Fruit fly (Drosophila melanogaster) whole organism, embryonic: ENCODE results near the gene CG43245.

ENCODE experiments used
- Ada2b ChIP-seq: fragments of 200-800 bp; sonication (Bioruptor generic); IDR thresholded peaks from 2 replicates; pipeline ENCODE4 v1.3.6; 2022; ENCODE audit warnings: missing biosample characterization, missing genetic modification characterization
- Asciz ChIP-seq: fragments of 200-800 bp; sonication (Bioruptor generic); optimal IDR thresholded peaks from 2 replicates; lab custom pipeline; 2017; ENCODE audit warnings: missing biosample characterization, mild to moderate bottlenecking, missing genetic modification characterization, missing genetic modification reagents
- Awh ChIP-seq: fragments of 200-800 bp; sonication (Bioruptor generic); IDR thresholded peaks from 2 replicates; pipeline ENCODE4, ENCODE4 v1.3.6; 2022; ENCODE audit warnings: missing biosample characterization, missing genetic modification characterization
- Bdp1 ChIP-seq: fragments of 200-800 bp; sonication (Bioruptor generic); optimal IDR thresholded peaks from 3 replicates; lab custom pipeline; 2016; ENCODE audit warnings: missing biosample characterization, missing genetic modification characterization
- CG11398 ChIP-seq: fragments of 200-800 bp; sonication (Bioruptor generic); optimal IDR thresholded peaks from 2 replicates; lab custom pipeline; 2016; ENCODE audit warnings: missing biosample characterization, missing genetic modification characterization
- CG11695 ChIP-seq: fragments of 200-800 bp; sonication (Bioruptor generic); IDR thresholded peaks from 3 replicates; pipeline ENCODE4 v1.3.6; 2022; ENCODE audit warnings: missing biosample characterization, missing genetic modification characterization
- CG11696 ChIP-seq: fragments of 200-800 bp; sonication (Bioruptor generic); IDR thresholded peaks from 2 replicates; pipeline ENCODE4 v1.3.6; 2022; ENCODE audit warnings: missing biosample characterization, missing genetic modification characterization
- CG12219 ChIP-seq: fragments of 200-800 bp; sonication (Bioruptor generic); optimal IDR thresholded peaks from 3 replicates; lab custom pipeline; 2018; ENCODE audit warnings: missing biosample characterization, mild to moderate bottlenecking, missing genetic modification characterization
- CG15269 ChIP-seq: fragments of 200-800 bp; sonication (Bioruptor generic); optimal IDR thresholded peaks from 2 replicates; lab custom pipeline; 2018; ENCODE audit warnings: missing biosample characterization, mild to moderate bottlenecking, missing genetic modification characterization, moderate library complexity
- CG2116 ChIP-seq: fragments of 200-800 bp; sonication (Bioruptor generic); optimal IDR thresholded peaks from 3 replicates; lab custom pipeline; 2018; ENCODE audit warnings: missing biosample characterization, mild to moderate bottlenecking, missing genetic modification characterization
- CG2712 ChIP-seq: fragments of 200-800 bp; optimal IDR thresholded peaks from 3 replicates; lab custom pipeline; 2019; ENCODE audit warnings: missing biosample characterization, mild to moderate bottlenecking, missing genetic modification characterization, moderate library complexity
- CG5180 ChIP-seq: fragments of 200-800 bp; sonication (Bioruptor generic); optimal IDR thresholded peaks from 3 replicates; lab custom pipeline; 2017; ENCODE audit warnings: missing biosample characterization, missing genetic modification characterization, mild to moderate bottlenecking, moderate library complexity, missing genetic modification reagents
- CG5245 ChIP-seq: fragments of 200-800 bp; sonication (Bioruptor generic); optimal IDR thresholded peaks from 3 replicates; lab custom pipeline; 2016; ENCODE audit warnings: missing biosample characterization, missing genetic modification characterization
- CG6654 ChIP-seq: fragments of 200-800 bp; sonication (Bioruptor generic); optimal IDR thresholded peaks from 2 replicates; lab custom pipeline; 2017; ENCODE audit warnings: missing biosample characterization, mild to moderate bottlenecking, missing genetic modification characterization
- CG6791 ChIP-seq: fragments of 200-800 bp; sonication (Bioruptor generic); IDR thresholded peaks from 3 replicates; pipeline ENCODE4 v1.3.6; 2022; ENCODE audit warnings: missing biosample characterization, missing genetic modification characterization; ENCODE audit not compliant: partially characterized antibody
- CG6813 ChIP-seq: fragments of 200-800 bp; sonication (Bioruptor generic); optimal IDR thresholded peaks from 2 replicates; lab custom pipeline; 2017; ENCODE audit warnings: missing biosample characterization, missing genetic modification characterization, mild to moderate bottlenecking, moderate library complexity, missing genetic modification reagents
- CG7987 ChIP-seq: fragments of 200-800 bp; sonication (Bioruptor generic); optimal IDR thresholded peaks from 2 replicates; lab custom pipeline; 2018; ENCODE audit warnings: missing biosample characterization, mild to moderate bottlenecking, missing genetic modification characterization, moderate library complexity
- D19A ChIP-seq: fragments of 200-800 bp; optimal IDR thresholded peaks from 3 replicates; lab custom pipeline; 2019; ENCODE audit warnings: missing biosample characterization, mild to moderate bottlenecking, missing genetic modification characterization, moderate library complexity
- Eip74EF ChIP-seq, 2 experiments: fragments of 200-800 bp in 1 of 2; fragments of >200 bp in 1 of 2; sonication (Bioruptor generic) in 1 of 2; optimal IDR thresholded peaks; 2 replicates each; lab custom pipeline; 2017 to 2019; ENCODE audit warnings: missing biosample characterization in 2 of 2, missing genetic modification characterization in 2 of 2, mild to moderate bottlenecking in 1 of 2, moderate library complexity in 1 of 2
- Gsc ChIP-seq: fragments of 200-800 bp; sonication (Bioruptor generic); IDR thresholded peaks from 2 replicates; pipeline ENCODE4 v1.3.6; 2022; ENCODE audit warnings: missing biosample characterization, missing genetic modification characterization
- H15 ChIP-seq: fragments of 200-800 bp; sonication (Bioruptor generic); IDR thresholded peaks from 3 replicates; pipeline ENCODE4 v1.3.6; 2022; ENCODE audit warnings: missing biosample characterization, missing genetic modification characterization
- HHEX ChIP-seq: fragments of 200-800 bp; sonication (Bioruptor generic); optimal IDR thresholded peaks from 3 replicates; lab custom pipeline; 2017; ENCODE audit warnings: missing biosample characterization, mild to moderate bottlenecking, missing genetic modification characterization, missing genetic modification reagents
- Hey ChIP-seq: fragments of 200-800 bp; sonication (Bioruptor generic); optimal IDR thresholded peaks from 3 replicates; lab custom pipeline; 2018; ENCODE audit warnings: missing biosample characterization, mild to moderate bottlenecking, missing genetic modification characterization
- NfI ChIP-seq: fragments of 200-800 bp; sonication (Bioruptor generic); optimal IDR thresholded peaks from 3 replicates; lab custom pipeline; 2018; ENCODE audit warnings: missing biosample characterization, mild to moderate bottlenecking, missing genetic modification characterization, moderate library complexity
- PHDP ChIP-seq: fragments of 200-800 bp; sonication (Bioruptor generic); optimal IDR thresholded peaks from 3 replicates; lab custom pipeline; 2018; ENCODE audit warnings: missing biosample characterization, mild to moderate bottlenecking, missing genetic modification characterization, moderate library complexity
- Side ChIP-seq: fragments of 200-800 bp; sonication (Bioruptor generic); optimal IDR thresholded peaks from 2 replicates; lab custom pipeline; 2016; ENCODE audit warnings: missing biosample characterization, missing genetic modification characterization
- Spps ChIP-seq: fragments of 200-800 bp; sonication (Bioruptor generic); optimal IDR thresholded peaks from 2 replicates; lab custom pipeline; 2018; ENCODE audit warnings: missing biosample characterization, mild to moderate bottlenecking, missing genetic modification characterization
- Sry-β ChIP-seq: fragments of 200-800 bp; sonication (Bioruptor generic); optimal IDR thresholded peaks from 2 replicates; lab custom pipeline; 2018; ENCODE audit warnings: missing biosample characterization, mild to moderate bottlenecking, missing genetic modification characterization, moderate library complexity
- abd-A ChIP-seq: fragments of 200-800 bp; sonication (Bioruptor generic); optimal IDR thresholded peaks from 3 replicates; lab custom pipeline; 2019; ENCODE audit warnings: missing biosample characterization, mild to moderate bottlenecking, missing genetic modification characterization, moderate library complexity
- ap ChIP-seq: fragments of 200-800 bp; sonication (Bioruptor generic); IDR thresholded peaks from 2 replicates; pipeline ENCODE4 v1.3.6; 2022; ENCODE audit warnings: missing biosample characterization, missing genetic modification characterization
- bowl ChIP-seq: fragments of 200-800 bp; sonication (Bioruptor generic); IDR thresholded peaks from 2 replicates; pipeline ENCODE4 v1.3.6; 2022; ENCODE audit warnings: missing biosample characterization, missing genetic modification characterization
- bsh ChIP-seq, 2 experiments: fragments of 200-800 bp; sonication (Bioruptor generic); optimal IDR thresholded peaks; 2 replicates each; lab custom pipeline; 2017 to 2018; ENCODE audit warnings: mild to moderate bottlenecking in 2 of 2, missing biosample characterization in 2 of 2, missing genetic modification characterization in 2 of 2, moderate library complexity in 1 of 2
- cg ChIP-seq: fragments of 200-800 bp; sonication (Bioruptor generic); optimal IDR thresholded peaks from 3 replicates; lab custom pipeline; 2019; ENCODE audit warnings: missing biosample characterization, mild to moderate bottlenecking, missing genetic modification characterization, moderate library complexity
- da ChIP-seq: fragments of 200-800 bp; sonication (Bioruptor generic); optimal IDR thresholded peaks from 2 replicates; lab custom pipeline; 2016; ENCODE audit warnings: missing biosample characterization, missing genetic modification characterization
- ems ChIP-seq: fragments of 200-800 bp; sonication (Bioruptor generic); optimal IDR thresholded peaks from 3 replicates; lab custom pipeline; 2016; ENCODE audit warnings: missing biosample characterization, missing genetic modification characterization
- en ChIP-seq: fragments of 200-800 bp; sonication (Bioruptor generic); optimal IDR thresholded peaks from 2 replicates; lab custom pipeline; 2016; ENCODE audit warnings: missing biosample characterization, missing genetic modification characterization
- fd64A ChIP-seq: fragments of 200-800 bp; sonication (Bioruptor generic); optimal IDR thresholded peaks from 3 replicates; lab custom pipeline; 2018; ENCODE audit warnings: missing biosample characterization, mild to moderate bottlenecking, missing genetic modification characterization
- hb ChIP-seq: fragments of 200-800 bp; sonication (Bioruptor generic); IDR thresholded peaks from 3 replicates; pipeline ENCODE4 v1.3.6; 2022; ENCODE audit warnings: missing biosample characterization, missing genetic modification characterization; ENCODE audit not compliant: partially characterized antibody
- hkb ChIP-seq, 2 experiments: fragments of 200-800 bp in 1 of 2; fragments of >200 bp in 1 of 2; sonication (Bioruptor generic) in 1 of 2; IDR thresholded peaks in 1 of 2; optimal IDR thresholded peaks in 1 of 2; 2 replicates each; pipeline versions ENCODE4 v1.3.6 to Lab custom; 2017 to 2022; ENCODE audit warnings: missing biosample characterization in 1 of 2, missing genetic modification characterization in 1 of 2
- kah ChIP-seq: fragments of 200-800 bp; sonication (Bioruptor generic); optimal IDR thresholded peaks from 2 replicates; lab custom pipeline; 2018; ENCODE audit warnings: missing biosample characterization, mild to moderate bottlenecking, missing genetic modification characterization
- kni ChIP-seq: fragments of 200-800 bp; sonication (Bioruptor generic); optimal IDR thresholded peaks from 3 replicates; lab custom pipeline; 2017; ENCODE audit warnings: mild to moderate bottlenecking, missing biosample characterization, missing genetic modification reagents, missing genetic modification characterization
- nmo ChIP-seq: fragments of 200-800 bp; sonication (Bioruptor generic); optimal IDR thresholded peaks from 2 replicates; lab custom pipeline; 2018; ENCODE audit warnings: missing biosample characterization, mild to moderate bottlenecking, missing genetic modification characterization, moderate library complexity
- odd ChIP-seq: fragments of 200-800 bp; sonication (Bioruptor generic); optimal IDR thresholded peaks from 2 replicates; lab custom pipeline; 2017; ENCODE audit warnings: missing biosample characterization, mild to moderate bottlenecking, missing genetic modification characterization
- onecut ChIP-seq: fragments of 200-800 bp; sonication (Bioruptor generic); IDR thresholded peaks from 2 replicates; pipeline ENCODE4 v1.3.6; 2022; ENCODE audit warnings: missing biosample characterization, missing genetic modification characterization
- otp ChIP-seq: fragments of 200-800 bp; sonication (Bioruptor generic); IDR thresholded peaks from 3 replicates; pipeline ENCODE4, ENCODE4 v1.3.6; 2022; ENCODE audit warnings: missing biosample characterization, missing genetic modification characterization
- phol ChIP-seq: fragments of 200-800 bp; sonication (Bioruptor generic); optimal IDR thresholded peaks from 3 replicates; lab custom pipeline; 2018; ENCODE audit warnings: missing biosample characterization, mild to moderate bottlenecking, missing genetic modification characterization, moderate library complexity
- sens-2 ChIP-seq: fragments of 200-800 bp; sonication (Bioruptor generic); IDR thresholded peaks from 2 replicates; pipeline ENCODE4 v1.3.6; 2022; ENCODE audit warnings: missing biosample characterization, missing genetic modification characterization
- sr ChIP-seq: fragments of 200-800 bp; sonication (Bioruptor generic); IDR thresholded peaks from 3 replicates; pipeline ENCODE4 v1.3.6; 2022; ENCODE audit warnings: missing biosample characterization, missing genetic modification characterization
- tgo ChIP-seq: fragments of 200-800 bp; sonication (Bioruptor generic); IDR thresholded peaks from 3 replicates; pipeline ENCODE4 v1.3.6; 2022; ENCODE audit warnings: missing biosample characterization, missing genetic modification characterization

CG43245 gene

DNA sequence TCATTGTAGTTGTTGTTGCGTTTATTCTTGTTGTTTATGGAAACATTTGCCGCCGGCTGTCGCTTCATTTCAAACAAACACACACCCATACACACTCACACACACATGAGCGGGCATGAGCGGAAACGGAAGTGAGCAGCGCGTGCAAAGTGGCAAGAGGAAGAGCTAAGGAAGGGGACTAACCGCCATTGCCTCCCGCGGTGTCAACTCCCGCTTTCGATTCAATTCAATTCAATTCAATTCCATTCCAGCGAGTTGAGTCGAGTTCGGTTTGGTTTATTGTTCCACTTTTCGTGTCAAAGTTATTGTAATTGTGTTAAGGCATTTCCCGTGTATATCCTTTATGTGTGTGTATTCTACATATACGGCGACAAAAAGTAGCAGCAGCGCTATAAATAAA lies 37.2 kb upstream of the CG43245 start (continued):
- TF ChIP-seq cg (GFP tag; lab: Kevin White, UChicago) = peak; percentile 31
- TF ChIP-seq Asciz = no peak
- TF ChIP-seq CG7987 (GFP tag; lab: Kevin White, UChicago) = peak; percentile 65
- peak; percentile 43; the same call in 1 of the 2 replicates for TF ChIP-seq Awh (GFP tag; lab: Robert Waterston, UW)
- TF ChIP-seq CG5245 (GFP tag; lab: Kevin White, UChicago) = no peak
- TF ChIP-seq Eip74EF (GFP tag; optimal IDR thresholded peaks at IDR 0.05; lab: Kevin White, UChicago) = no peak
- TF ChIP-seq CG11696 = no peak
- no peak for TF ChIP-seq Ada2b (GFP tag; lab: Robert Waterston, UW)
- TF ChIP-seq fd64A (GFP tag; lab: Kevin White, UChicago) = peak; percentile 61
- TF ChIP-seq D19A (tag; lab: Kevin White, UChicago) = no peak
- no peak for TF ChIP-seq PHDP (tag; lab: Kevin White, UChicago)
- TF ChIP-seq sens-2 = peak; percentile 32; the same call in 1 of the 2 replicates
- TF ChIP-seq ap (GFP tag; lab: Robert Waterston, UW) = peak; percentile 51; the same call in 1 of the 2 replicates
- TF ChIP-seq Sry-β (GFP tag; lab: Kevin White, UChicago) = no peak
- TF ChIP-seq Bdp1 = no peak
- TF ChIP-seq hb (GFP tag; lab: Robert Waterston, UW) = no peak
- peak; percentile 9 for TF ChIP-seq CG12219 (GFP tag; lab: Kevin White, UChicago)
- TF ChIP-seq CG15269 = peak; percentile 24
- TF ChIP-seq odd = no peak
- peak; percentile 2 for TF ChIP-seq Spps (tag; lab: Kevin White, UChicago)
- TF ChIP-seq CG11398 (GFP tag; lab: Kevin White, UChicago) = peak; percentile 10
- peak; percentile 18 for TF ChIP-seq CG6654 (GFP tag; lab: Kevin White, UChicago)
- no peak for TF ChIP-seq H15 (GFP tag; lab: Robert Waterston, UW)
- TF ChIP-seq hkb (optimal IDR thresholded peaks at IDR 0.05; lab: Kevin White, UChicago) = no peak
- peak; percentile 43; the same call in 1 of the 2 replicates for TF ChIP-seq hkb (GFP tag; IDR thresholded peaks at IDR 0.05; lab: Robert Waterston, UW)
- peak in 1 of 2 experiments; percentile 20 for TF ChIP-seq bsh (GFP tag; optimal IDR thresholded peaks at IDR 0.05; lab: Kevin White, UChicago)
- TF ChIP-seq abd-A = peak; percentile 64
- no peak for TF ChIP-seq kni (GFP tag; lab: Kevin White, UChicago)
- peak; percentile 57 for TF ChIP-seq Hey (tag; lab: Kevin White, UChicago)
- peak; percentile 33 for TF ChIP-seq CG5180 (GFP tag; lab: Kevin White, UChicago)
- TF ChIP-seq CG6791 (GFP tag; lab: Robert Waterston, UW) = no peak
- no peak for TF ChIP-seq bowl (GFP tag; lab: Robert Waterston, UW)
- TF ChIP-seq Side (GFP tag; lab: Kevin White, UChicago) = no peak
- peak; percentile 49 for TF ChIP-seq HHEX (GFP tag; lab: Kevin White, UChicago)
- peak; percentile 26 for TF ChIP-seq NfI (GFP tag; lab: Kevin White, UChicago)
- no peak for TF ChIP-seq tgo (GFP tag; lab: Robert Waterston, UW)
- peak; percentile 44 for TF ChIP-seq CG6813
- TF ChIP-seq CG2712 (tag; lab: Kevin White, UChicago) = peak; percentile 4
- TF ChIP-seq CG2116 (GFP tag; lab: Kevin White, UChicago) = no peak
- no peak for TF ChIP-seq nmo (GFP tag; lab: Kevin White, UChicago)
- peak; percentile 42; the same call in 1 of the 3 replicates for TF ChIP-seq sr (GFP tag; lab: Robert Waterston, UW)
- TF ChIP-seq phol (tag; lab: Kevin White, UChicago) = peak; percentile 30
- no peak; the same call in 2 of the 3 replicates for TF ChIP-seq otp (GFP tag; lab: Robert Waterston, UW)
- TF ChIP-seq Gsc = no peak
- TF ChIP-seq onecut (GFP tag; lab: Robert Waterston, UW) = peak; percentile 47
- peak; percentile 29; the same call in 1 of the 3 replicates for TF ChIP-seq CG11695 (GFP tag; lab: Robert Waterston, UW)
- no peak for TF ChIP-seq ems (GFP tag; lab: Kevin White, UChicago)
- no peak for TF ChIP-seq en (GFP tag; lab: Kevin White, UChicago)
- TF ChIP-seq da = no peak
- TF ChIP-seq kah = peak; percentile 27
